Fruit fly (Drosophila melanogaster): ENCODE results near the gene CG2129.

DNA sequence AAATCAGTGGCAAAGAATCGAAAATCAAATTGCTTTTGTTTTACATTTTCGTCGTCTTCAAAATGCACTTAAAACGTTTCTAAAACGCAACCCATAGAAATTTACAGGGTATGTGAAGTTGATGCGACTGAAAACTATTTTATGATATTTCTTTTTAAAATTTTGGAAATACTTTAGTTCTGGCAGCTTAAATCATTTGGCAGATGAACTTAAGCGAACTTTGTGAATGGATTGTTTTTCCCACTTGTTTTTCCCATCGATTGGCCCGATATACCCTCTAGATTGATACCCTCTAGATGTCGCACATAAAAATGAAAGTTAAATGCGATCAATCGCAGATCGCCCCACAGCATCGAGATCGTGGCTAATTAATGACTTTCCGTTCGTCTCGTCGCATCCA lies 19.5 kb upstream of the CG2129 start:
- TF ChIP-seq CTCF (optimal IDR thresholded peaks at IDR 0.05) (no peak), CG8478 (optimal IDR thresholded peaks at IDR 0.05) (no peak)
